Fruit fly (Drosophila melanogaster) whole organism, embryonic: ENCODE data around the gene SMC3.

Experiments
- Adf1 ChIP-seq: fragments of 200-800 bp; sonication (Bioruptor generic); IDR thresholded peaks from 2 replicates; pipeline ENCODE4 v1.3.6; 2022; ENCODE audit warnings: missing biosample characterization, missing genetic modification characterization
- BEAF-32 ChIP-seq: fragments of 200-800 bp; sonication (Bioruptor generic); optimal IDR thresholded peaks from 3 replicates; lab custom pipeline; 2017; ENCODE audit warnings: missing biosample characterization, missing genetic modification characterization, mild to moderate bottlenecking, moderate library complexity, missing genetic modification reagents
- CG10654 ChIP-seq: fragments of 200-800 bp; sonication (Bioruptor generic); optimal IDR thresholded peaks from 2 replicates; lab custom pipeline; 2016; ENCODE audit warnings: missing biosample characterization, missing genetic modification characterization
- CG11085 ChIP-seq: fragments of 200-800 bp; sonication (Bioruptor generic); IDR thresholded peaks from 2 replicates; pipeline ENCODE4 v1.3.6; 2022; ENCODE audit warnings: missing biosample characterization, missing genetic modification characterization
- CG12236 ChIP-seq: fragments of 200-800 bp; sonication (Bioruptor generic); optimal IDR thresholded peaks from 2 replicates; lab custom pipeline; 2016; ENCODE audit warnings: missing biosample characterization, missing genetic modification characterization
- CG15269 ChIP-seq: fragments of 200-800 bp; sonication (Bioruptor generic); optimal IDR thresholded peaks from 2 replicates; lab custom pipeline; 2018; ENCODE audit warnings: missing biosample characterization, mild to moderate bottlenecking, missing genetic modification characterization, moderate library complexity
- CG15696 ChIP-seq: fragments of 200-800 bp; sonication (Bioruptor generic); optimal IDR thresholded peaks from 2 replicates; lab custom pipeline; 2019; ENCODE audit warnings: missing biosample characterization, mild to moderate bottlenecking, missing genetic modification characterization, moderate library complexity
- CG18619 ChIP-seq: fragments of 200-800 bp; sonication (Bioruptor generic); optimal IDR thresholded peaks from 3 replicates; lab custom pipeline; 2017; ENCODE audit warnings: missing biosample characterization, mild to moderate bottlenecking, missing genetic modification characterization
- CG2120 ChIP-seq: fragments of 200-800 bp; sonication (Bioruptor generic); optimal IDR thresholded peaks from 3 replicates; lab custom pipeline; 2016; ENCODE audit warnings: missing biosample characterization, missing genetic modification characterization
- CG31224 ChIP-seq: fragments of 200-800 bp; sonication (Bioruptor generic); IDR thresholded peaks from 2 replicates; pipeline ENCODE4 v1.3.6; 2022; ENCODE audit warnings: missing biosample characterization, missing genetic modification characterization
- CG4730 ChIP-seq: fragments of 200-800 bp; sonication (Bioruptor generic); IDR thresholded peaks from 2 replicates; pipeline ENCODE4 v1.3.6; 2022; ENCODE audit warnings: missing biosample characterization, missing genetic modification characterization
- CG7372 ChIP-seq: fragments of 200-800 bp; sonication (Bioruptor generic); IDR thresholded peaks from 2 replicates; pipeline ENCODE4 v1.3.6; 2022; ENCODE audit warnings: missing biosample characterization, missing genetic modification characterization
- CG7786 ChIP-seq: fragments of 200-800 bp; sonication (Bioruptor generic); optimal IDR thresholded peaks from 2 replicates; lab custom pipeline; 2016; ENCODE audit warnings: missing biosample characterization, missing genetic modification characterization
- CG7839 ChIP-seq: fragments of 200-800 bp; sonication (Bioruptor generic); optimal IDR thresholded peaks from 3 replicates; lab custom pipeline; 2018; ENCODE audit warnings: missing biosample characterization, mild to moderate bottlenecking, missing genetic modification characterization, moderate library complexity
- CG8089 ChIP-seq: fragments of 200-800 bp; sonication (Bioruptor generic); optimal IDR thresholded peaks from 3 replicates; lab custom pipeline; 2016; ENCODE audit warnings: missing biosample characterization, missing genetic modification characterization
- CG8388 ChIP-seq: fragments of 200-800 bp; sonication (Bioruptor generic); optimal IDR thresholded peaks from 2 replicates; lab custom pipeline; 2019; ENCODE audit warnings: missing biosample characterization, mild to moderate bottlenecking, missing genetic modification characterization, moderate library complexity
- CG9932 ChIP-seq: fragments of 200-800 bp; sonication (Bioruptor generic); IDR thresholded peaks from 2 replicates; pipeline ENCODE4 v1.3.6; 2022; ENCODE audit warnings: missing biosample characterization, missing genetic modification characterization
- CkIIα-i1 ChIP-seq: fragments of 200-800 bp; sonication (Bioruptor generic); IDR thresholded peaks from 2 replicates; pipeline ENCODE4 v1.3.6; 2022; ENCODE audit warnings: missing biosample characterization, missing genetic modification characterization
- Dfd ChIP-seq, 2 experiments: fragments of >200 bp; optimal IDR thresholded peaks; 2 replicates each; lab custom pipeline; 2017; ENCODE audit warnings: missing biosample characterization in 2 of 2, missing genetic modification characterization in 2 of 2
- E2f1 ChIP-seq: fragments of 200-800 bp; sonication (Bioruptor generic); IDR thresholded peaks from 2 replicates; pipeline ENCODE4 v1.3.6; 2022; ENCODE audit warnings: missing biosample characterization, missing genetic modification characterization
- E2f2 ChIP-seq: fragments of 200-800 bp; sonication (Bioruptor generic); IDR thresholded peaks from 2 replicates; pipeline ENCODE4 v1.3.6; 2022; ENCODE audit warnings: missing biosample characterization, missing genetic modification characterization
- Hsf ChIP-seq: fragments of 200-800 bp; sonication (Bioruptor generic); optimal IDR thresholded peaks from 3 replicates; lab custom pipeline; 2016; ENCODE audit warnings: missing biosample characterization, missing genetic modification characterization
- Oaz ChIP-seq: fragments of 200-800 bp; sonication (Bioruptor generic); IDR thresholded peaks from 2 replicates; pipeline ENCODE4 v1.3.6; 2022; ENCODE audit warnings: missing biosample characterization, missing genetic modification characterization
- PHDP ChIP-seq: fragments of 200-800 bp; sonication (Bioruptor generic); optimal IDR thresholded peaks from 3 replicates; lab custom pipeline; 2018; ENCODE audit warnings: missing biosample characterization, mild to moderate bottlenecking, missing genetic modification characterization, moderate library complexity
- Poxn ChIP-seq: fragments of 200-800 bp; sonication (Bioruptor generic); IDR thresholded peaks from 2 replicates; pipeline ENCODE4 v1.3.6; 2022; ENCODE audit warnings: missing biosample characterization, missing genetic modification characterization
- Sry-β ChIP-seq: fragments of 200-800 bp; sonication (Bioruptor generic); optimal IDR thresholded peaks from 2 replicates; lab custom pipeline; 2018; ENCODE audit warnings: missing biosample characterization, mild to moderate bottlenecking, missing genetic modification characterization, moderate library complexity
- Usf ChIP-seq: fragments of 200-800 bp; sonication (Bioruptor generic); optimal IDR thresholded peaks from 2 replicates; lab custom pipeline; 2017; ENCODE audit warnings: missing genotype, missing biosample characterization, missing genetic modification characterization
- YL-1 ChIP-seq: fragments of 200-800 bp; sonication (Bioruptor generic); optimal IDR thresholded peaks from 3 replicates; lab custom pipeline; 2017; ENCODE audit warnings: missing biosample characterization, mild to moderate bottlenecking, missing genetic modification characterization
- ab ChIP-seq: fragments of 200-800 bp; sonication (Bioruptor generic); optimal IDR thresholded peaks from 2 replicates; lab custom pipeline; 2016; ENCODE audit warnings: missing biosample characterization, missing genetic modification characterization
- amos ChIP-seq: fragments of 200-800 bp; sonication (Bioruptor generic); IDR thresholded peaks from 2 replicates; pipeline ENCODE4 v1.3.6; 2022; ENCODE audit warnings: missing biosample characterization, missing genetic modification characterization; ENCODE audit not compliant: partially characterized antibody
- ash1 ChIP-seq: fragments of 200-800 bp; sonication (Bioruptor generic); optimal IDR thresholded peaks from 2 replicates; lab custom pipeline; 2018; ENCODE audit warnings: missing biosample characterization, mild to moderate bottlenecking, missing genetic modification characterization
- chinmo ChIP-seq: fragments of 200-800 bp; sonication (Bioruptor generic); IDR thresholded peaks from 4 replicates; pipeline ENCODE4 v1.3.6; 2022; ENCODE audit warnings: missing biosample characterization, missing genetic modification characterization; ENCODE audit not compliant: partially characterized antibody
- crc ChIP-seq: fragments of 200-800 bp; sonication (Bioruptor generic); optimal IDR thresholded peaks from 2 replicates; lab custom pipeline; 2016; ENCODE audit warnings: missing biosample characterization, missing genetic modification characterization
- emc ChIP-seq: fragments of 200-800 bp; sonication (Bioruptor generic); optimal IDR thresholded peaks from 2 replicates; lab custom pipeline; 2016; ENCODE audit warnings: missing biosample characterization, missing genetic modification characterization
- eyg ChIP-seq: fragments of 200-800 bp; sonication (Bioruptor generic); optimal IDR thresholded peaks from 3 replicates; lab custom pipeline; 2016; ENCODE audit warnings: missing biosample characterization, missing genetic modification characterization
- grau ChIP-seq: fragments of 200-800 bp; optimal IDR thresholded peaks from 3 replicates; lab custom pipeline; 2019; ENCODE audit warnings: missing biosample characterization, mild to moderate bottlenecking, missing genetic modification characterization, moderate library complexity
- gro ChIP-seq: fragments of 200-800 bp; sonication (Bioruptor generic); optimal IDR thresholded peaks from 2 replicates; lab custom pipeline; 2016; ENCODE audit warnings: missing biosample characterization, missing genetic modification characterization
- hkb ChIP-seq, 2 experiments: fragments of 200-800 bp in 1 of 2; fragments of >200 bp in 1 of 2; sonication (Bioruptor generic) in 1 of 2; IDR thresholded peaks in 1 of 2; optimal IDR thresholded peaks in 1 of 2; 2 replicates each; pipeline versions ENCODE4 v1.3.6 to Lab custom; 2017 to 2022; ENCODE audit warnings: missing biosample characterization in 1 of 2, missing genetic modification characterization in 1 of 2
- lilli ChIP-seq: fragments of 200-800 bp; sonication (Bioruptor generic); optimal IDR thresholded peaks from 3 replicates; lab custom pipeline; 2016; ENCODE audit warnings: missing biosample characterization, missing genetic modification characterization
- luna ChIP-seq: fragments of 200-800 bp; sonication (Bioruptor generic); optimal IDR thresholded peaks from 2 replicates; lab custom pipeline; 2016; ENCODE audit warnings: missing biosample characterization, missing genetic modification characterization
- maf-S ChIP-seq: fragments of 200-800 bp; sonication (Bioruptor generic); optimal IDR thresholded peaks from 2 replicates; lab custom pipeline; 2016; ENCODE audit warnings: missing biosample characterization, missing genetic modification characterization
- odd ChIP-seq: fragments of 200-800 bp; sonication (Bioruptor generic); optimal IDR thresholded peaks from 2 replicates; lab custom pipeline; 2017; ENCODE audit warnings: missing biosample characterization, mild to moderate bottlenecking, missing genetic modification characterization
- onecut ChIP-seq: fragments of 200-800 bp; sonication (Bioruptor generic); IDR thresholded peaks from 2 replicates; pipeline ENCODE4 v1.3.6; 2022; ENCODE audit warnings: missing biosample characterization, missing genetic modification characterization
- pb ChIP-seq: fragments of 200-800 bp; sonication (Bioruptor generic); optimal IDR thresholded peaks from 3 replicates; lab custom pipeline; 2016; ENCODE audit warnings: missing biosample characterization, missing genetic modification characterization
- prd ChIP-seq, 3 experiments: fragments of >200 bp in 2 of 3; fragments of 200-800 bp in 1 of 3; sonication (Bioruptor generic) in 1 of 3; optimal IDR thresholded peaks in 2 of 3; IDR thresholded peaks in 1 of 3; 2 replicates in 2 of 3; 3 replicates in 1 of 3; pipeline versions ENCODE4 v1.3.6 to Lab custom; 2017 to 2022; ENCODE audit warnings: missing biosample characterization in 1 of 3, missing genetic modification characterization in 1 of 3
- row ChIP-seq: fragments of 200-800 bp; sonication (Bioruptor generic); IDR thresholded peaks from 3 replicates; pipeline ENCODE4 v1.3.6; 2022; ENCODE audit warnings: missing biosample characterization, missing genetic modification characterization
- salm ChIP-seq: fragments of 200-800 bp; sonication (Bioruptor generic); optimal IDR thresholded peaks from 2 replicates; lab custom pipeline; 2018; ENCODE audit warnings: missing biosample characterization, mild to moderate bottlenecking, missing genetic modification characterization
- schlank ChIP-seq: fragments of 200-800 bp; sonication (Bioruptor generic); optimal IDR thresholded peaks from 2 replicates; lab custom pipeline; 2018; ENCODE audit warnings: missing biosample characterization, mild to moderate bottlenecking, missing genetic modification characterization
- slou ChIP-seq: fragments of 200-800 bp; sonication (Bioruptor generic); optimal IDR thresholded peaks from 3 replicates; lab custom pipeline; 2016; ENCODE audit warnings: missing biosample characterization, missing genetic modification characterization
- ttk ChIP-seq: fragments of 200-800 bp; sonication (Bioruptor generic); IDR thresholded peaks from 2 replicates; pipeline ENCODE4 v2.1.2; 2022; ENCODE audit warnings: missing biosample characterization, missing genetic modification characterization
- wor ChIP-seq: fragments of 200-800 bp; sonication (Bioruptor generic); IDR thresholded peaks from 2 replicates; pipeline ENCODE4 v1.3.6; 2022; ENCODE audit warnings: missing biosample characterization, missing genetic modification characterization

Gene SMC3

DNA sequence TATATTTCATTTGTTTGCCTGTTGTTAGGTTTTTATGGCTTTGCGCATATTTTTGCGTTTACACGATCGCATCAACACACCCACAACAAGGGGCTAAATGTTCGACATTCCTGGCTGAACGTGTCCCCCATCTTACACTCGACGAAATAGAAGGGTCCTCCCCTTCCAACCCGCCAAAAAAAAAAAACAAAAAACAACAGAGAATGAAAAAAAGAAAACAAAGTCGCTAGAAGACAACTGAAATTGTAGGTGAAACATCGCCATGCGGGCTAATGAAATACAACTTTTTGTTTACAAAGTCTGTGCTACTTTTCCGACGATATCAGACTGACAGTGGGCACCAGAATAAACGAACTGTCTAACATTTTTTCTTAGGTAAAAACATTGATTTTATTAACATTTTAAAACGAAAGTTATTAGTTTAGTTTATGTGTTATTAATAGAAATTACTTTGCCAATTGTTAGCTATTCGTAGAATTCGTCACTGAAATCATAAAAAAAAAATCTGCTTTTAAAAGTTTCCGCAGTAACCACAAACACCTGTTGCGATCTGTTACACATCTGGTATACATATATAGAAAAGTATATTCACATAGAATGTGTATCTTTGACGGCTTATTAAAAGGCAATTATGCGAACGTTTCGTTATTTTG lies 22.5 kb downstream of the SMC3 start (continued):
- TF ChIP-seq CG8388 (GFP tag; lab: Kevin White, UChicago) (no peak), BEAF-32 (no peak), CG2120 (GFP tag; lab: Kevin White, UChicago) (peak; percentile 48), emc (GFP tag; lab: Kevin White, UChicago) (no peak), prd (optimal IDR thresholded peaks at IDR 0.05; lab: Kevin White, UChicago) (no peak), prd (GFP tag; IDR thresholded peaks at IDR 0.05; lab: Robert Waterston, UW) (0 out of 3 replicates have a peak, but pooled peaks have one; percentile 8), Poxn (no peak), ash1 (no peak), amos (GFP tag; lab: Robert Waterston, UW) (no peak), crc (GFP tag; lab: Kevin White, UChicago) (no peak), Sry-β (GFP tag; lab: Kevin White, UChicago) (no peak), grau (tag; lab: Kevin White, UChicago) (peak; percentile 83), Hsf (no peak), lilli (GFP tag; lab: Kevin White, UChicago) (no peak), E2f1 (GFP tag; lab: Robert Waterston, UW) (no peak), CG10654 (no peak), hkb (optimal IDR thresholded peaks at IDR 0.05; lab: Kevin White, UChicago) (no peak), hkb (GFP tag; IDR thresholded peaks at IDR 0.05; lab: Robert Waterston, UW) (no peak), slou (GFP tag; lab: Kevin White, UChicago) (no peak), CG7839 (tag; lab: Kevin White, UChicago) (peak; percentile 25), wor (GFP tag; lab: Robert Waterston, UW) (no peak), CG15269 (tag; lab: Kevin White, UChicago) (peak; percentile 13), luna (GFP tag; lab: Kevin White, UChicago) (no peak), CG8089 (GFP tag; lab: Kevin White, UChicago) (no peak), Dfd (GFP tag; optimal IDR thresholded peaks at IDR 0.05; lab: Kevin White, UChicago) (no peak), CG15696 (tag; lab: Kevin White, UChicago) (no peak), maf-S (GFP tag; lab: Kevin White, UChicago) (no peak), salm (tag; lab: Kevin White, UChicago) (no peak), CkIIα-i1 (no peak), ab (GFP tag; lab: Kevin White, UChicago) (no peak), CG12236 (GFP tag; lab: Kevin White, UChicago) (no peak), E2f2 (GFP tag; lab: Robert Waterston, UW) (no peak), CG31224 (GFP tag; lab: Robert Waterston, UW) (no peak), CG4730 (GFP tag; lab: Robert Waterston, UW) (no peak), gro (GFP tag; lab: Kevin White, UChicago) (no peak), schlank (no peak), onecut (GFP tag; lab: Robert Waterston, UW) (no peak), CG18619 (GFP tag; lab: Kevin White, UChicago) (no peak), YL-1 (no peak), eyg (GFP tag; lab: Kevin White, UChicago) (no peak), row (GFP tag; lab: Robert Waterston, UW) (peak; percentile 69), CG7372 (GFP tag; lab: Robert Waterston, UW) (no peak), pb (no peak), ttk (no peak), CG11085 (GFP tag; lab: Robert Waterston, UW) (no peak), odd (GFP tag; lab: Kevin White, UChicago) (no peak), PHDP (peak; percentile 7), Adf1 (GFP tag; lab: Robert Waterston, UW) (no peak), Oaz (GFP tag; lab: Robert Waterston, UW) (no peak), Usf (GFP tag; lab: Kevin White, UChicago) (no peak), CG9932 (GFP tag; lab: Robert Waterston, UW) (peak; percentile 37; the same call in 1 of the 2 replicates), chinmo (no peak), CG7786 (peak; percentile 3)
